Worm (Caenorhabditis elegans) whole organism, late embryonic: ENCODE results near the gene R11D1.4.

ENCODE experiments used
- ceh-22 ChIP-seq: sonication (generic microtip); optimal IDR thresholded peaks from 2 replicates; lab custom pipeline; 2017; ENCODE audit warnings: missing biosample characterization, missing genetic modification characterization
- ceh-30 ChIP-seq: fragments of 150-350 bp; optimal IDR thresholded peaks from 2 replicates; lab custom pipeline; 2014; ENCODE audit warnings: missing biosample characterization, missing genetic modification characterization
- ceh-34 ChIP-seq: sonication (generic microtip); optimal IDR thresholded peaks from 2 replicates; lab custom pipeline; 2016; ENCODE audit warnings: mild to moderate bottlenecking, missing genetic modification characterization, missing compliant biosample characterization
- ceh-9 ChIP-seq: sonication (generic microtip); optimal IDR thresholded peaks from 2 replicates; lab custom pipeline; 2016; ENCODE audit warnings: mild to moderate bottlenecking, missing genetic modification characterization, inconsistent platforms, missing compliant biosample characterization
- dmd-4 ChIP-seq: sonication (generic microtip); optimal IDR thresholded peaks from 2 replicates; lab custom pipeline; 2016; ENCODE audit warnings: borderline replicate concordance, missing genetic modification characterization, missing compliant biosample characterization
- hlh-6 ChIP-seq: sonication (generic microtip); optimal IDR thresholded peaks from 2 replicates; lab custom pipeline; 2016; ENCODE audit warnings: missing genotype, missing genetic modification characterization, missing compliant biosample characterization
- lin-11 ChIP-seq: fragments of 200-800 bp; sonication (Bioruptor generic); optimal IDR thresholded peaks from 2 replicates; lab custom pipeline; 2018; ENCODE audit warnings: mild to moderate bottlenecking, missing genetic modification characterization, missing compliant biosample characterization
- nhr-11 ChIP-seq: fragments of 150-350 bp; optimal IDR thresholded peaks from 2 replicates; lab custom pipeline; 2014; ENCODE audit warnings: missing biosample characterization, missing genetic modification characterization
- tbx-7 ChIP-seq: sonication (generic microtip); optimal IDR thresholded peaks from 2 replicates; lab custom pipeline; 2016; ENCODE audit warnings: missing genotype, missing genetic modification characterization, missing compliant biosample characterization
- unc-86 ChIP-seq: sonication (generic microtip); optimal IDR thresholded peaks from 2 replicates; lab custom pipeline; 2016; ENCODE audit warnings: missing genetic modification characterization, missing compliant biosample characterization

DNA sequence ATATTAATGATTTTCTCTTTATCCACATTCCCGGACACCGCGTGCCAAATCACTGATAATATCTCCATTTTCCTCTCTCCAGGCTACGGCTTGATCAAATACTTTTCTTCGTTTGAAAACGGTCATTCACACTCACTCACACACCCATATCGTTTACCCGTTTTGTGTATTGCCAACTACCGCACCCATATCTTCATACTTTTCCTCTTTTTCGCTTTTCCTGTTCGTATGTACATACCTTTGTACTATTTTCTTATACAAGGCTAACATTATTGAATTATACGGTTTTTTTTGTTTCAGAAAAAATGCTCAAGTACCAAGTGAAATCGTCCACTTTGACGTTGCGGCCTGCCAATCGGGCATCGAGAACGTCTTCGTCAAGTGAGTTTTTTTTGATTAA, 46.1 kb downstream of the R11D1.4 start, which contains the start of gene W05B10.4:
- TF ChIP-seq ceh-30 (tag; lab: Kevin White, UChicago): no peak
- no peak for TF ChIP-seq hlh-6 (tag; lab: Kevin White, UChicago)
- TF ChIP-seq nhr-11 (tag; lab: Kevin White, UChicago): no peak
- TF ChIP-seq unc-86 (tag; lab: Kevin White, UChicago): no peak
- TF ChIP-seq ceh-22 (tag; lab: Kevin White, UChicago): no peak
- no peak for TF ChIP-seq tbx-7 (tag; lab: Kevin White, UChicago)
- no peak for TF ChIP-seq dmd-4 (tag; lab: Kevin White, UChicago)
- TF ChIP-seq lin-11 (tag; lab: Kevin White, UChicago): no peak
- no peak for TF ChIP-seq ceh-9 (tag; lab: Kevin White, UChicago)
- TF ChIP-seq ceh-34 (tag; lab: Kevin White, UChicago): no peak
